Worm (Caenorhabditis elegans): ENCODE results near the gene clec-121.

DNA sequence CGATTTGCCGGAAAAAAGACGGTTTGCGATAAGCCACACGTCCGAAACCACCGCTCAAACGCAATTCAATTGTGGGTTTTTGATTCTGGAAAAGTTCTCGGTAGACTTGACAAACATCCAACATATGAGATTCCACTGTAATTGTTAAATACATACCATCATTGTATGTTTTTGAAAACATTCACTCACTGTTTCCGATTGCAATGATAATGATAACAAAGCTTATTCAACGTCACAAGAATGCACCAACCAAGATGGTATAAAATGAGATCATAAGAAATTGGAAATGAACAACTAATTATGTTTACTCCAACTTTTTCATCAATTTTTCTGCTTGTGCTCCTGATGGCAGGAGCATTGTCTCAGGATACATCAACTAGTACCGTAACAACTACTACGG, 3.6 kb downstream of the clec-121 start, which contains the start of gene clec-122:
- no peak for TF ChIP-seq nhr-237 (tag; optimal IDR thresholded peaks at IDR 0.05)
- no peak for TF ChIP-seq mep-1 (tag; optimal IDR thresholded peaks at IDR 0.05)
- TF ChIP-seq unc-62 (GFP tag; optimal IDR thresholded peaks at IDR 0.05): no peak
- no peak for TF ChIP-seq ztf-11 (tag; optimal IDR thresholded peaks at IDR 0.05)
- TF ChIP-seq lsy-2 (tag; optimal IDR thresholded peaks at IDR 0.05): no peak
- no peak for TF ChIP-seq pha-4 (tag; optimal IDR thresholded peaks at IDR 0.05)
- no peak for TF ChIP-seq lin-13 (tag; optimal IDR thresholded peaks at IDR 0.05)
- TF ChIP-seq nhr-76 (tag; optimal IDR thresholded peaks at IDR 0.05): no peak
- TF ChIP-seq tbx-8 (GFP tag; optimal IDR thresholded peaks at IDR 0.05): no peak
- TF ChIP-seq snpc-4 (tag; optimal IDR thresholded peaks at IDR 0.05): no peak

Data from whole organism, mixed stage, embryonic.